Worm (Caenorhabditis elegans) whole organism, midembryonic: ENCODE measurements around the gene B0432.11.

ENCODE experiments used
- T22C8.4 ChIP-seq: fragments of 200-800 bp; sonication (Bioruptor generic); IDR thresholded peaks from 2 replicates; pipeline ENCODE4 v1.3.6; 2022; ENCODE audit warnings: missing genetic modification characterization, missing compliant biosample characterization
- med-1 ChIP-seq: sonication (generic microtip); optimal IDR thresholded peaks from 2 replicates; lab custom pipeline; 2017; ENCODE audit warnings: missing genetic modification characterization, mild to moderate bottlenecking, missing compliant biosample characterization, antibody characterized with exemption, missing genetic modification reagents; ENCODE audit not compliant: insufficient read depth

DNA sequence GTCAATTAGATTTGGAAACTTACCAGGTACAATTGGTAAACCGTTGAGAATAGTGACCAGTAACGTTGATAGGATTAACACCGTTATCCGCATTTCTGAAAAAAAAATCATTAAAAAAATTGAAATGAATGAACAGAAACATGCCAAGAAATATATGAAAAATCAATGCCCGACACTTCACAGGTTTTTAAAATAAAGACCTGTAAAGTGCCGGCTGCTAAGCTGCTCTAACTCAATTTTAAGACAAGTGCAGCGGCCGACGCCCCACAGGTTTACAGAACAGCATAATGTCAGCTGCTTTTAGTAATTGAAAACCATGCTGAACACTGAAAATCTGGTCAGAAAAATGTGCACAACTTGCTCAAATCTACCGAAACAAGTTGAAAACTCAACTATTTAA, 37.9 kb upstream of the B0432.11 start, which contains the start of gene cbn-1:
- TF ChIP-seq T22C8.4 (no peak), med-1 (no peak)
